Fruit fly (Drosophila melanogaster) whole organism, embryonic: ENCODE results near the gene bwa.

ENCODE experiments used
- B-H2 ChIP-seq: fragments of 200-800 bp; sonication (Bioruptor generic); optimal IDR thresholded peaks from 2 replicates; lab custom pipeline; 2018; ENCODE audit warnings: missing biosample characterization, mild to moderate bottlenecking, missing genetic modification characterization
- Bdp1 ChIP-seq: fragments of 200-800 bp; sonication (Bioruptor generic); optimal IDR thresholded peaks from 3 replicates; lab custom pipeline; 2016; ENCODE audit warnings: missing biosample characterization, missing genetic modification characterization
- C15 ChIP-seq: fragments of 200-800 bp; sonication (Bioruptor generic); IDR thresholded peaks from 3 replicates; pipeline ENCODE4 v1.3.6; 2022; ENCODE audit warnings: missing biosample characterization, missing genetic modification characterization
- CG10321 ChIP-seq: fragments of 200-800 bp; sonication (Bioruptor generic); IDR thresholded peaks from 2 replicates; pipeline ENCODE4 v1.3.6; 2022; ENCODE audit warnings: missing biosample characterization, missing genetic modification characterization
- CG10431 ChIP-seq: fragments of 200-800 bp; sonication (Bioruptor generic); optimal IDR thresholded peaks from 3 replicates; lab custom pipeline; 2018; ENCODE audit warnings: missing biosample characterization, mild to moderate bottlenecking, missing genetic modification characterization
- CG11723 ChIP-seq: fragments of 200-800 bp; sonication (Bioruptor generic); optimal IDR thresholded peaks from 2 replicates; lab custom pipeline; 2017; ENCODE audit warnings: missing biosample characterization, mild to moderate bottlenecking, missing genetic modification characterization
- CG13624 ChIP-seq: fragments of 200-800 bp; sonication (Bioruptor generic); optimal IDR thresholded peaks from 2 replicates; lab custom pipeline; 2016; ENCODE audit warnings: missing biosample characterization, missing genetic modification characterization
- CG1529 ChIP-seq: fragments of 200-800 bp; sonication (Bioruptor generic); optimal IDR thresholded peaks from 3 replicates; lab custom pipeline; 2018; ENCODE audit warnings: missing biosample characterization, missing genetic modification characterization
- CG15514 ChIP-seq: fragments of 200-800 bp; sonication (Bioruptor generic); optimal IDR thresholded peaks from 3 replicates; lab custom pipeline; 2017; ENCODE audit warnings: missing biosample characterization, missing genetic modification characterization, mild to moderate bottlenecking, moderate library complexity, missing genetic modification reagents
- CG16779 ChIP-seq: fragments of 200-800 bp; sonication (Bioruptor generic); IDR thresholded peaks from 2 replicates; pipeline ENCODE4 v1.3.6; 2022; ENCODE audit warnings: missing biosample characterization, missing genetic modification characterization
- CG17912 ChIP-seq: fragments of 200-800 bp; sonication (Bioruptor generic); optimal IDR thresholded peaks from 2 replicates; lab custom pipeline; 2018; ENCODE audit warnings: missing biosample characterization, mild to moderate bottlenecking, missing genetic modification characterization
- CG1792 ChIP-seq: fragments of 200-800 bp; sonication (Bioruptor generic); optimal IDR thresholded peaks from 2 replicates; lab custom pipeline; 2016; ENCODE audit warnings: missing biosample characterization, missing genetic modification characterization
- CG18619 ChIP-seq: fragments of 200-800 bp; sonication (Bioruptor generic); optimal IDR thresholded peaks from 3 replicates; lab custom pipeline; 2017; ENCODE audit warnings: missing biosample characterization, mild to moderate bottlenecking, missing genetic modification characterization
- CG2875 ChIP-seq: fragments of 200-800 bp; sonication (Bioruptor generic); optimal IDR thresholded peaks from 2 replicates; lab custom pipeline; 2017; ENCODE audit warnings: missing biosample characterization, mild to moderate bottlenecking, missing genetic modification characterization, missing genetic modification reagents
- CG6683 ChIP-seq: fragments of 200-800 bp; sonication (Bioruptor generic); optimal IDR thresholded peaks from 2 replicates; lab custom pipeline; 2017; ENCODE audit warnings: missing biosample characterization, mild to moderate bottlenecking, missing genetic modification characterization, missing genetic modification reagents
- CG7786 ChIP-seq: fragments of 200-800 bp; sonication (Bioruptor generic); optimal IDR thresholded peaks from 2 replicates; lab custom pipeline; 2016; ENCODE audit warnings: missing biosample characterization, missing genetic modification characterization
- CG8924 ChIP-seq: fragments of 200-800 bp; optimal IDR thresholded peaks from 3 replicates; lab custom pipeline; 2019; ENCODE audit warnings: missing biosample characterization, mild to moderate bottlenecking, missing genetic modification characterization, moderate library complexity
- CG9797 ChIP-seq: fragments of 200-800 bp; sonication (Bioruptor generic); optimal IDR thresholded peaks from 3 replicates; lab custom pipeline; 2018; ENCODE audit warnings: missing biosample characterization, mild to moderate bottlenecking, missing genetic modification characterization
- Chrac-16 ChIP-seq: fragments of 200-800 bp; sonication (Bioruptor generic); optimal IDR thresholded peaks from 3 replicates; lab custom pipeline; 2016; ENCODE audit warnings: missing biosample characterization, missing genetic modification characterization
- CoRest ChIP-seq: fragments of 200-800 bp; sonication (Bioruptor generic); optimal IDR thresholded peaks from 3 replicates; lab custom pipeline; 2018; ENCODE audit warnings: missing biosample characterization, mild to moderate bottlenecking, missing genetic modification characterization, moderate library complexity
- Deaf1 ChIP-seq: fragments of 200-800 bp; optimal IDR thresholded peaks from 3 replicates; lab custom pipeline; 2019; ENCODE audit warnings: missing biosample characterization, mild to moderate bottlenecking, missing genetic modification characterization, moderate library complexity
- Dfd ChIP-seq, 2 experiments: fragments of >200 bp; optimal IDR thresholded peaks; 2 replicates each; lab custom pipeline; 2017; ENCODE audit warnings: missing biosample characterization in 2 of 2, missing genetic modification characterization in 2 of 2
- Dip3 ChIP-seq: fragments of 200-800 bp; sonication (Bioruptor generic); optimal IDR thresholded peaks from 3 replicates; lab custom pipeline; 2016; ENCODE audit warnings: missing biosample characterization, missing genetic modification characterization
- Eip74EF ChIP-seq, 2 experiments: fragments of 200-800 bp in 1 of 2; fragments of >200 bp in 1 of 2; sonication (Bioruptor generic) in 1 of 2; optimal IDR thresholded peaks; 2 replicates each; lab custom pipeline; 2017 to 2019; ENCODE audit warnings: missing biosample characterization in 2 of 2, missing genetic modification characterization in 2 of 2, mild to moderate bottlenecking in 1 of 2, moderate library complexity in 1 of 2
- Hmx ChIP-seq: fragments of 200-800 bp; sonication (Bioruptor generic); optimal IDR thresholded peaks from 2 replicates; lab custom pipeline; 2016; ENCODE audit warnings: missing biosample characterization, missing genetic modification characterization
- Hsf ChIP-seq: fragments of 200-800 bp; sonication (Bioruptor generic); optimal IDR thresholded peaks from 3 replicates; lab custom pipeline; 2016; ENCODE audit warnings: missing biosample characterization, missing genetic modification characterization
- Ravus ChIP-seq: fragments of 200-800 bp; sonication (Bioruptor generic); IDR thresholded peaks from 2 replicates; pipeline ENCODE4 v1.3.6; 2022; ENCODE audit warnings: missing biosample characterization, missing genetic modification characterization
- Sin3A ChIP-seq: fragments of >200 bp; optimal IDR thresholded peaks from 2 replicates; lab custom pipeline; 2018
- Taf1 ChIP-seq: fragments of 200-800 bp; sonication (Bioruptor generic); IDR thresholded peaks from 2 replicates; pipeline ENCODE4 v1.3.6; 2022; ENCODE audit warnings: missing biosample characterization, missing genetic modification characterization
- ase ChIP-seq: fragments of 200-800 bp; sonication (Bioruptor generic); IDR thresholded peaks from 3 replicates; pipeline ENCODE4 v1.3.6; 2022; ENCODE audit warnings: missing biosample characterization, missing genetic modification characterization
- bab2 ChIP-seq: fragments of 200-800 bp; sonication (Bioruptor generic); optimal IDR thresholded peaks from 2 replicates; lab custom pipeline; 2016; ENCODE audit warnings: missing biosample characterization, missing genetic modification characterization
- chn ChIP-seq: fragments of 200-800 bp; sonication (Bioruptor generic); optimal IDR thresholded peaks from 2 replicates; lab custom pipeline; 2016; ENCODE audit warnings: missing biosample characterization, missing genetic modification characterization
- disco-r ChIP-seq: fragments of 200-800 bp; sonication (Bioruptor generic); optimal IDR thresholded peaks from 2 replicates; lab custom pipeline; 2016; ENCODE audit warnings: missing biosample characterization, missing genetic modification characterization
- ems ChIP-seq: fragments of 200-800 bp; sonication (Bioruptor generic); optimal IDR thresholded peaks from 3 replicates; lab custom pipeline; 2016; ENCODE audit warnings: missing biosample characterization, missing genetic modification characterization
- fd96Cb ChIP-seq: fragments of 200-800 bp; sonication (Bioruptor generic); optimal IDR thresholded peaks from 2 replicates; lab custom pipeline; 2018; ENCODE audit warnings: missing biosample characterization, mild to moderate bottlenecking, missing genetic modification characterization, moderate library complexity
- gcm2 ChIP-seq: fragments of 200-800 bp; sonication (Bioruptor generic); optimal IDR thresholded peaks from 2 replicates; lab custom pipeline; 2016; ENCODE audit warnings: missing biosample characterization, missing genetic modification characterization
- ham ChIP-seq: fragments of 200-800 bp; sonication (Bioruptor generic); IDR thresholded peaks from 2 replicates; pipeline ENCODE4 v1.3.6; 2022; ENCODE audit warnings: missing biosample characterization, missing genetic modification characterization
- jing ChIP-seq: fragments of 200-800 bp; sonication (Bioruptor generic); optimal IDR thresholded peaks from 2 replicates; lab custom pipeline; 2018; ENCODE audit warnings: missing biosample characterization, mild to moderate bottlenecking, missing genetic modification characterization
- klu ChIP-seq: fragments of 200-800 bp; sonication (Bioruptor generic); IDR thresholded peaks from 2 replicates; pipeline ENCODE4 v1.3.6; 2022; ENCODE audit warnings: missing biosample characterization, missing genetic modification characterization
- mam ChIP-seq: fragments of 200-800 bp; sonication (Bioruptor generic); optimal IDR thresholded peaks from 3 replicates; lab custom pipeline; 2016; ENCODE audit warnings: missing biosample characterization, missing genetic modification characterization
- nmo ChIP-seq: fragments of 200-800 bp; sonication (Bioruptor generic); optimal IDR thresholded peaks from 2 replicates; lab custom pipeline; 2018; ENCODE audit warnings: missing biosample characterization, mild to moderate bottlenecking, missing genetic modification characterization, moderate library complexity
- pros ChIP-seq: fragments of 200-800 bp; sonication (Bioruptor generic); optimal IDR thresholded peaks from 3 replicates; lab custom pipeline; 2019; ENCODE audit warnings: missing biosample characterization, mild to moderate bottlenecking, missing genetic modification characterization, moderate library complexity
- psq ChIP-seq: fragments of 200-800 bp; sonication (Bioruptor generic); optimal IDR thresholded peaks from 2 replicates; lab custom pipeline; 2017; ENCODE audit warnings: missing biosample characterization, missing genetic modification characterization
- ro ChIP-seq: fragments of 200-800 bp; sonication (Bioruptor generic); IDR thresholded peaks from 2 replicates; pipeline ENCODE4 v1.3.6; 2022; ENCODE audit warnings: missing biosample characterization, missing genetic modification characterization
- salm ChIP-seq: fragments of 200-800 bp; sonication (Bioruptor generic); optimal IDR thresholded peaks from 2 replicates; lab custom pipeline; 2018; ENCODE audit warnings: missing biosample characterization, mild to moderate bottlenecking, missing genetic modification characterization
- sim ChIP-seq: fragments of 200-800 bp; sonication (Bioruptor generic); IDR thresholded peaks from 2 replicates; pipeline ENCODE4 v1.3.6; 2022; ENCODE audit warnings: missing biosample characterization, missing genetic modification characterization
- slou ChIP-seq: fragments of 200-800 bp; sonication (Bioruptor generic); optimal IDR thresholded peaks from 3 replicates; lab custom pipeline; 2016; ENCODE audit warnings: missing biosample characterization, missing genetic modification characterization
- stc ChIP-seq: fragments of 200-800 bp; sonication (Bioruptor generic); IDR thresholded peaks from 2 replicates; pipeline ENCODE4 v1.3.6; 2022; ENCODE audit warnings: missing biosample characterization, missing genetic modification characterization
- tgo ChIP-seq: fragments of 200-800 bp; sonication (Bioruptor generic); IDR thresholded peaks from 3 replicates; pipeline ENCODE4 v1.3.6; 2022; ENCODE audit warnings: missing biosample characterization, missing genetic modification characterization
- tup ChIP-seq: fragments of 200-800 bp; sonication (Bioruptor generic); optimal IDR thresholded peaks from 2 replicates; lab custom pipeline; 2016; ENCODE audit warnings: missing biosample characterization, mild to moderate bottlenecking, missing genetic modification characterization, moderate library complexity

bwa gene

dm6 chr2L:20120388-20121232 lies 54.4 kb downstream of the bwa start (continued):
- TF ChIP-seq CoRest (tag; lab: Kevin White, UChicago) = peak; percentile 75
- TF ChIP-seq CG2875 (GFP tag; lab: Kevin White, UChicago) = peak; percentile 66
- TF ChIP-seq Bdp1 (GFP tag; lab: Kevin White, UChicago) = peak; percentile 52
- TF ChIP-seq CG10431 (GFP tag; lab: Kevin White, UChicago) = no peak
- peak; percentile 73 for TF ChIP-seq ems (GFP tag; lab: Kevin White, UChicago)
- TF ChIP-seq disco-r (GFP tag; lab: Kevin White, UChicago) = peak; percentile 85
- peak; percentile 91 for TF ChIP-seq CG16779
- TF ChIP-seq gcm2 (GFP tag; lab: Kevin White, UChicago) = peak; percentile 88
- peak; percentile 80 for TF ChIP-seq psq (GFP tag; lab: Kevin White, UChicago)
- peak; percentile 97 for TF ChIP-seq Chrac-16 (GFP tag; lab: Kevin White, UChicago)
- peak; percentile 86 for TF ChIP-seq ro
- TF ChIP-seq bab2 (GFP tag; lab: Kevin White, UChicago) = peak; percentile 97
- no peak for TF ChIP-seq Sin3A
- TF ChIP-seq Ravus = peak; percentile 57
- peak; percentile 82 for TF ChIP-seq B-H2
- peak; percentile 92 for TF ChIP-seq CG17912 (GFP tag; lab: Kevin White, UChicago)
- peak; percentile 51; the same call in 1 of the 2 replicates for TF ChIP-seq sim (GFP tag; lab: Robert Waterston, UW)
- TF ChIP-seq ham = peak; percentile 18; the same call in 1 of the 2 replicates
- no peak for TF ChIP-seq CG6683 (GFP tag; lab: Kevin White, UChicago)
- no peak for TF ChIP-seq Hmx
- peak; percentile 81 for TF ChIP-seq CG8924 (tag; lab: Kevin White, UChicago)
- TF ChIP-seq pros = no peak
- TF ChIP-seq CG10321 (GFP tag; lab: Robert Waterston, UW) = peak; percentile 29; the same call in 1 of the 2 replicates
- TF ChIP-seq Hsf (GFP tag; lab: Kevin White, UChicago) = peak; percentile 96
- no peak for TF ChIP-seq Dfd (GFP tag; optimal IDR thresholded peaks at IDR 0.05; lab: Kevin White, UChicago)
- peak; percentile 93 for TF ChIP-seq ase (GFP tag; lab: Robert Waterston, UW)
- TF ChIP-seq CG13624 (GFP tag; lab: Kevin White, UChicago) = peak; percentile 88
- TF ChIP-seq CG7786 (GFP tag; lab: Kevin White, UChicago) = peak; percentile 82
- peak; percentile 70 for TF ChIP-seq Dip3
- peak; percentile 89 for TF ChIP-seq chn
- peak; percentile 78 for TF ChIP-seq CG1792
- peak; percentile 90 for TF ChIP-seq slou (GFP tag; lab: Kevin White, UChicago)
- peak; percentile 75 for TF ChIP-seq fd96Cb (tag; lab: Kevin White, UChicago)
- peak; percentile 95 for TF ChIP-seq mam
- TF ChIP-seq jing = peak; percentile 74
- TF ChIP-seq salm = no peak
- no peak for TF ChIP-seq Eip74EF (GFP tag; optimal IDR thresholded peaks at IDR 0.05; lab: Kevin White, UChicago)
- peak; percentile 77 for TF ChIP-seq klu (GFP tag; lab: Robert Waterston, UW)
- TF ChIP-seq CG18619 (GFP tag; lab: Kevin White, UChicago) = peak; percentile 78
- TF ChIP-seq C15 = 0 out of 3 replicates have a peak, but pooled peaks have one; percentile 39
- peak; percentile 89 for TF ChIP-seq tgo
- TF ChIP-seq Taf1 (GFP tag; lab: Robert Waterston, UW) = peak; percentile 88
- TF ChIP-seq Deaf1 (tag; lab: Kevin White, UChicago) = no peak
- TF ChIP-seq tup = peak; percentile 23
- TF ChIP-seq stc (GFP tag; lab: Robert Waterston, UW) = no peak; the same call in 1 of the 2 replicates
- TF ChIP-seq nmo (GFP tag; lab: Kevin White, UChicago) = peak; percentile 81
- TF ChIP-seq CG11723 = peak; percentile 19
- peak; percentile 9 for TF ChIP-seq CG1529
- TF ChIP-seq CG9797 (GFP tag; lab: Kevin White, UChicago) = peak; percentile 16
- TF ChIP-seq CG15514 (GFP tag; lab: Kevin White, UChicago) = peak; percentile 59
